Worm (Caenorhabditis elegans): Measurements from ENCODE around the gene F42A10.7.

DNA sequence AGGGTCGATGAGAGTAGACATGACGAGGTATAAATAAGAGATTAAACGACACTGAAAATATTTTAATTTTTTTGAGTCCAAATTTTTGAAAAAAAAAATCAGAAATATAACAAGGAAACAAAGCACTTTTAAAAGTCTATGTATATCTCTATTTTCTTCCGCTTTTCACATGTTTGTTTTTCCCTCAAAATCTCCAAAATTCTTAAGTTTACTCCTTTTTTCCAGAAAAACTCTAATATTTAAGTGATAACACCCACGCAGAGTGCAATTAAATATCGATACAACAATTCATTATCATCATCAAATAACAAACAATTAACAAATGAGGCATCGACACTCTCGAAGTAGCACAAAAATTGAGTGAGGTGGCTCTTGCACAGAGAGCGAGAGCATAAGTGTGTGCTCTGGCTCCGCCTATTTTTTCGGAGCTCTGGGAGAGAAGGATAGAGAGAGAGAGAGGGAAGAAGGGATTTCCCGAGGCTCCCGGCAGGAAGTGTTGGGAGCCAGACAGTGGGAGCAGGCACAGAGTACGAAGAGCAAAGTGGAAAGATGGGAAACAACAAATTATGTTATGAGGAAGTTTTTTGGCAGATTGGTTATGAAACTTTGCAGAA is 20.7 kb downstream of the F42A10.7 start, which contains the start of gene anmt-2:
- no peak for TF ChIP-seq egl-27 (tag; optimal IDR thresholded peaks at IDR 0.05)
- TF ChIP-seq mdt-29 (GFP tag; IDR thresholded peaks at IDR 0.05): no peak
- TF ChIP-seq egl-43 (GFP tag; IDR thresholded peaks at IDR 0.05): no peak
- TF ChIP-seq dmd-8 (GFP tag; IDR thresholded peaks at IDR 0.05): no peak
- no peak for TF ChIP-seq lin-13 (GFP tag; optimal IDR thresholded peaks at IDR 0.05)
- TF ChIP-seq mdl-1 (tag; optimal IDR thresholded peaks at IDR 0.05): no peak
- TF ChIP-seq pha-4 (GFP tag; IDR thresholded peaks at IDR 0.05): no peak
- no peak for TF ChIP-seq pha-4 (tag; optimal IDR thresholded peaks at IDR 0.05)
- TF ChIP-seq dve-1 (tag; optimal IDR thresholded peaks at IDR 0.05; ENCODE audit: insufficient read depth): no peak
- TF ChIP-seq snpc-4 (tag; optimal IDR thresholded peaks at IDR 0.05): no peak
- peak in 1 of 2 experiments; percentile 56 for TF ChIP-seq daf-16 (GFP tag; optimal IDR thresholded peaks at IDR 0.05)
- TF ChIP-seq daf-16 (tag; optimal IDR thresholded peaks at IDR 0.05): no peak
- no peak for TF ChIP-seq mep-1 (tag; optimal IDR thresholded peaks at IDR 0.05)
- TF ChIP-seq ama-1 (optimal IDR thresholded peaks at IDR 0.05): no peak
